Comparison of ENCODE assay signal across 3 fruit fly cellular contexts in genomic region chr3L:8437583-8437982, dm6.
A peak's percentile ranks its signal among the peaks of the same experiment; 100 is the strongest.
TF ChIP-seq lines count a peak whose summit lies in the region.

No protein-coding gene starts in this region.

- TF ChIP-seq CTCF in whole organism, embryonic (GFP tag; optimal IDR thresholded peaks at IDR 0.05; lab: Kevin White, UChicago), result no peak

TF ChIP-seq in whole organism, adult, 20 proteins besides CTCF, POLR2A, EP300 and RAD21:
- TF ChIP-seq Clk (GFP tag; optimal IDR thresholded peaks at IDR 0.05; lab: Kevin White, UChicago) (no peak), kay (GFP tag; lab: Kevin White, UChicago; ENCODE audit: borderline replicate concordance) (peak; percentile 21)

TF ChIP-seq in whole organism, embryonic, 481 proteins besides CTCF, POLR2A, EP300 and RAD21:
- TF ChIP-seq Dfd (GFP tag; optimal IDR thresholded peaks at IDR 0.05; lab: Kevin White, UChicago) (peak in 1 of 2 experiments; percentile 78), CG12104 (GFP tag; optimal IDR thresholded peaks at IDR 0.05; lab: Kevin White, UChicago) (no peak), CG14014 (GFP tag; IDR thresholded peaks at IDR 0.05; lab: Robert Waterston, UW) (0 out of 2 replicates have a peak, but pooled peaks have one; percentile 15), CG4360 (GFP tag; IDR thresholded peaks at IDR 0.05; lab: Robert Waterston, UW) (peak; percentile 72)
TF ChIP-seq in whole organism, embryonic: peak in this region for 3.

TF ChIP-seq in whole organism, wandering third instar larva, 38 proteins besides CTCF, POLR2A, EP300 and RAD21:
- peak; percentile 98 for TF ChIP-seq Dfd (GFP tag; optimal IDR thresholded peaks at IDR 0.05; lab: Kevin White, UChicago)
- no peak for TF ChIP-seq Hnf4 (GFP tag; optimal IDR thresholded peaks at IDR 0.05; lab: Kevin White, UChicago)
